Fruit fly (Drosophila melanogaster): ENCODE measurements around the gene Ndf.

Gene Ndf

dm6 chr2L:10004574-10004973 is 942 bp downstream of the Ndf start (continued):
- TF ChIP-seq CG10979 (tag; optimal IDR thresholded peaks at IDR 0.05): no peak
- no peak for TF ChIP-seq Hsf (GFP tag; optimal IDR thresholded peaks at IDR 0.05)
- TF ChIP-seq Doc2 (GFP tag; IDR thresholded peaks at IDR 0.05): no peak
- TF ChIP-seq CG15073 (GFP tag; optimal IDR thresholded peaks at IDR 0.05): no peak
- no peak for TF ChIP-seq Hey (tag; optimal IDR thresholded peaks at IDR 0.05)
- no peak for TF ChIP-seq eve (GFP tag; optimal IDR thresholded peaks at IDR 0.05)
- no peak for TF ChIP-seq NfI (GFP tag; optimal IDR thresholded peaks at IDR 0.05)
- no peak for TF ChIP-seq CG4404 (GFP tag; IDR thresholded peaks at IDR 0.05)
- no peak for TF ChIP-seq CG6854 (GFP tag; optimal IDR thresholded peaks at IDR 0.05)
- peak; percentile 38 for TF ChIP-seq Deaf1 (tag; optimal IDR thresholded peaks at IDR 0.05)
- TF ChIP-seq CG7963 (GFP tag; IDR thresholded peaks at IDR 0.05; ENCODE audit: partially characterized antibody): no peak
- no peak for TF ChIP-seq Fer1 (GFP tag; optimal IDR thresholded peaks at IDR 0.05)
- no peak for TF ChIP-seq Nf-YA (GFP tag; IDR thresholded peaks at IDR 0.05)
- TF ChIP-seq otp (GFP tag; IDR thresholded peaks at IDR 0.05): no peak
- TF ChIP-seq Fer3 (tag; optimal IDR thresholded peaks at IDR 0.05): no peak
- peak; percentile 18; the same call in 1 of the 2 replicates for TF ChIP-seq Drgx (GFP tag; IDR thresholded peaks at IDR 0.05)
- TF ChIP-seq scrt (GFP tag; optimal IDR thresholded peaks at IDR 0.05): no peak
- TF ChIP-seq ham (GFP tag; IDR thresholded peaks at IDR 0.05): no peak
- no peak for TF ChIP-seq vnd (GFP tag; IDR thresholded peaks at IDR 0.05; ENCODE audit: partially characterized antibody)
- TF ChIP-seq Six4 (GFP tag; optimal IDR thresholded peaks at IDR 0.05): no peak
- no peak for TF ChIP-seq onecut (GFP tag; IDR thresholded peaks at IDR 0.05)
- no peak for TF ChIP-seq ewg (GFP tag; optimal IDR thresholded peaks at IDR 0.05)
- no peak for TF ChIP-seq CG3065 (GFP tag; optimal IDR thresholded peaks at IDR 0.05)
- TF ChIP-seq CG14667 (GFP tag; IDR thresholded peaks at IDR 0.05): no peak
- peak; percentile 54 for TF ChIP-seq Ets97D (GFP tag; optimal IDR thresholded peaks at IDR 0.05)
- no peak for TF ChIP-seq oc (tag; optimal IDR thresholded peaks at IDR 0.05)
- TF ChIP-seq ase (GFP tag; IDR thresholded peaks at IDR 0.05): no peak
- TF ChIP-seq Hr3 (GFP tag; optimal IDR thresholded peaks at IDR 0.05): no peak
- TF ChIP-seq dm (GFP tag; optimal IDR thresholded peaks at IDR 0.05): peak; percentile 47
- no peak for TF ChIP-seq CG34376 (GFP tag; optimal IDR thresholded peaks at IDR 0.05)
- no peak for TF ChIP-seq ems (GFP tag; optimal IDR thresholded peaks at IDR 0.05)
- peak; percentile 99 for TF ChIP-seq CG4360 (GFP tag; IDR thresholded peaks at IDR 0.05)
- TF ChIP-seq toy (GFP tag; IDR thresholded peaks at IDR 0.05): no peak
- TF ChIP-seq Rfx (GFP tag; IDR thresholded peaks at IDR 0.05): no peak
- no peak for TF ChIP-seq fru (optimal IDR thresholded peaks at IDR 0.05)
- 0 out of 4 replicates have a peak, but pooled peaks have one; percentile 11 for TF ChIP-seq chinmo (GFP tag; IDR thresholded peaks at IDR 0.05; ENCODE audit: partially characterized antibody)
- TF ChIP-seq CG12942 (GFP tag; optimal IDR thresholded peaks at IDR 0.05): no peak
- no peak for TF ChIP-seq CG8359 (GFP tag; optimal IDR thresholded peaks at IDR 0.05; ENCODE audit: borderline replicate concordance)
- TF ChIP-seq tll (GFP tag; optimal IDR thresholded peaks at IDR 0.05): no peak
- TF ChIP-seq slou (GFP tag; optimal IDR thresholded peaks at IDR 0.05): no peak
- TF ChIP-seq CG8765 (GFP tag; IDR thresholded peaks at IDR 0.05): no peak
- no peak for TF ChIP-seq CG15696 (tag; optimal IDR thresholded peaks at IDR 0.05)
- no peak; the same call in 2 of the 3 replicates for TF ChIP-seq CG16813 (GFP tag; IDR thresholded peaks at IDR 0.05; ENCODE audit: partially characterized antibody)
- no peak for TF ChIP-seq CG3995 (GFP tag; optimal IDR thresholded peaks at IDR 0.05)
- no peak for TF ChIP-seq CG8089 (GFP tag; optimal IDR thresholded peaks at IDR 0.05)
- no peak for TF ChIP-seq CG30431 (GFP tag; optimal IDR thresholded peaks at IDR 0.05)
- no peak for TF ChIP-seq fd102C (GFP tag; optimal IDR thresholded peaks at IDR 0.05)
- no peak for TF ChIP-seq CG9215 (GFP tag; IDR thresholded peaks at IDR 0.05)
- TF ChIP-seq ab (GFP tag; optimal IDR thresholded peaks at IDR 0.05): no peak
- TF ChIP-seq cad (GFP tag; optimal IDR thresholded peaks at IDR 0.05): no peak
- peak; percentile 77 for TF ChIP-seq CG15601 (tag; optimal IDR thresholded peaks at IDR 0.05)
- no peak for TF ChIP-seq CG12299 (tag; optimal IDR thresholded peaks at IDR 0.05)
